Fruit fly (Drosophila melanogaster): ENCODE data around the gene CG14968.

DNA sequence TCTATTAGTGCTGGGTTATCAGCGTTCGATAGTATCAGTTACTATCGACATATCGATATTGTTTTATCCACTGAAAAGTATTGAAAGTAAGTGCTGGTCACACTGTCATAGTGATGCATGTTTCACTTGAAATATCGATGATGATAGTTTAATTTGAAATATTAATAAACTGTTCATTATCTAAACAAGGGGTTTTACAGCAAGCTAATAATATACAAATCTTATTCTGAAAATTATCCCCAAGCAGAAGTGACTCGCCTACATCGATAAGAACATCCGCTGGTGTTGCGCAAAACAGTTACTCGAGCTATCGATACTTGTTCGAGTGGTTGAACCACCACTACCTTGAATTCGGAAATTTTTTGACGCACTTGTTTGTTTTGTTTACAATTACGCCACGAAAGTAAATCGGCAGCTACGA is 16.3 kb upstream of the CG14968 start, which contains the start of the genes PIG-C, CG12016 and Dpm2:
- no peak for TF ChIP-seq EcR (GFP tag; optimal IDR thresholded peaks at IDR 0.05)
- no peak for TF ChIP-seq usp (GFP tag; optimal IDR thresholded peaks at IDR 0.05)
- no peak for TF ChIP-seq CG8478 (optimal IDR thresholded peaks at IDR 0.05)
- no peak for TF ChIP-seq psq (optimal IDR thresholded peaks at IDR 0.05)
